Fruit fly (Drosophila melanogaster) whole organism, prepupa: ENCODE measurements around the gene CG46458.

Source experiments
- Blimp-1 ChIP-seq: fragments of 200-800 bp; sonication (Bioruptor generic); optimal IDR thresholded peaks from 3 replicates; lab custom pipeline; 2017; ENCODE audit warnings: missing biosample characterization, missing genetic modification characterization, mild to moderate bottlenecking, moderate library complexity, missing genetic modification reagents
- CG10631 ChIP-seq: fragments of 200-800 bp; sonication (Bioruptor generic); optimal IDR thresholded peaks from 2 replicates; lab custom pipeline; 2016; ENCODE audit warnings: missing biosample characterization, missing genetic modification characterization
- CG10669 ChIP-seq: fragments of 200-800 bp; sonication (Bioruptor generic); optimal IDR thresholded peaks from 3 replicates; lab custom pipeline; 2018; ENCODE audit warnings: missing biosample characterization, mild to moderate bottlenecking, missing genetic modification characterization, moderate library complexity
- CG11294 ChIP-seq: fragments of 200-800 bp; sonication (Bioruptor generic); IDR thresholded peaks from 2 replicates; pipeline ENCODE4 v1.3.6; 2022; ENCODE audit warnings: missing biosample characterization, missing genetic modification characterization
- CG11762 ChIP-seq: fragments of 200-800 bp; sonication (Bioruptor generic); optimal IDR thresholded peaks from 3 replicates; lab custom pipeline; 2016; ENCODE audit warnings: missing biosample characterization, missing genetic modification characterization; ENCODE audit not compliant: insufficient read depth
- CG11902 ChIP-seq: fragments of 200-800 bp; sonication (Bioruptor generic); optimal IDR thresholded peaks from 3 replicates; lab custom pipeline; 2016; ENCODE audit warnings: missing biosample characterization, missing genetic modification characterization
- CG15336 ChIP-seq: fragments of 200-800 bp; sonication (Bioruptor generic); IDR thresholded peaks from 2 replicates; pipeline ENCODE4 v1.3.6; 2022; ENCODE audit warnings: missing biosample characterization, missing genetic modification characterization
- CG1621 ChIP-seq: fragments of 200-800 bp; sonication (Bioruptor generic); optimal IDR thresholded peaks from 3 replicates; lab custom pipeline; 2018; ENCODE audit warnings: missing biosample characterization, mild to moderate bottlenecking, missing genetic modification characterization
- CG32006 ChIP-seq: fragments of 200-800 bp; sonication (Bioruptor generic); optimal IDR thresholded peaks from 3 replicates; lab custom pipeline; 2017; ENCODE audit warnings: missing biosample characterization, mild to moderate bottlenecking, missing genetic modification characterization
- CG4318 ChIP-seq: fragments of 200-800 bp; sonication (Bioruptor generic); optimal IDR thresholded peaks from 3 replicates; lab custom pipeline; 2017; ENCODE audit warnings: missing biosample characterization, mild to moderate bottlenecking, missing genetic modification characterization
- CG6163 ChIP-seq: fragments of 200-800 bp; sonication (Bioruptor generic); IDR thresholded peaks from 3 replicates; pipeline ENCODE4 v1.3.6; 2022; ENCODE audit warnings: missing biosample characterization, missing genetic modification characterization
- CG6276 ChIP-seq: fragments of 200-800 bp; sonication (Bioruptor generic); optimal IDR thresholded peaks from 2 replicates; lab custom pipeline; 2017; ENCODE audit warnings: missing biosample characterization, mild to moderate bottlenecking, missing genetic modification characterization
- CG6808 ChIP-seq: fragments of 200-800 bp; sonication (Bioruptor generic); optimal IDR thresholded peaks from 3 replicates; lab custom pipeline; 2017; ENCODE audit warnings: missing biosample characterization, missing genetic modification characterization, mild to moderate bottlenecking, moderate library complexity, missing genetic modification reagents
- CG6854 ChIP-seq: fragments of 200-800 bp; sonication (Bioruptor generic); optimal IDR thresholded peaks from 2 replicates; lab custom pipeline; 2017; ENCODE audit warnings: missing biosample characterization, mild to moderate bottlenecking, missing genetic modification characterization
- CG8119 ChIP-seq: fragments of 200-800 bp; sonication (Bioruptor generic); IDR thresholded peaks from 3 replicates; pipeline ENCODE4 v1.3.6; 2022; ENCODE audit warnings: missing biosample characterization, missing genetic modification characterization
- CG8319 ChIP-seq: fragments of 200-800 bp; sonication (Bioruptor generic); optimal IDR thresholded peaks from 3 replicates; lab custom pipeline; 2016; ENCODE audit warnings: missing biosample characterization, missing genetic modification characterization
- Eip78C ChIP-seq: fragments of 200-800 bp; sonication (Bioruptor generic); peaks from one replicate; lab custom pipeline; 2016; ENCODE audit warnings: missing biosample characterization, missing genetic modification characterization
- Gug ChIP-seq: fragments of 200-800 bp; sonication (Bioruptor generic); IDR thresholded peaks from 2 replicates; pipeline ENCODE4 v1.3.6; 2022; ENCODE audit warnings: missing biosample characterization, missing genetic modification characterization
- Hr39 ChIP-seq: fragments of 200-800 bp; sonication (Bioruptor generic); optimal IDR thresholded peaks from 2 replicates; lab custom pipeline; 2016; ENCODE audit warnings: missing biosample characterization, missing genetic modification characterization
- Lpt ChIP-seq: fragments of 200-800 bp; sonication (Bioruptor generic); optimal IDR thresholded peaks from 3 replicates; lab custom pipeline; 2016; ENCODE audit warnings: missing biosample characterization, missing genetic modification characterization
- Met ChIP-seq: fragments of 200-800 bp; sonication (Bioruptor generic); optimal IDR thresholded peaks from 3 replicates; lab custom pipeline; 2016; ENCODE audit warnings: missing biosample characterization, missing genetic modification characterization
- OdsH ChIP-seq: fragments of 200-800 bp; sonication (Bioruptor generic); optimal IDR thresholded peaks from 3 replicates; lab custom pipeline; 2016; ENCODE audit warnings: missing biosample characterization, missing genetic modification characterization
- Sox102F ChIP-seq: fragments of 200-800 bp; sonication (Bioruptor generic); optimal IDR thresholded peaks from 2 replicates; lab custom pipeline; 2016; ENCODE audit warnings: missing biosample characterization, mild to moderate bottlenecking, missing genetic modification characterization
- Sox14 ChIP-seq: fragments of 200-800 bp; sonication (Bioruptor generic); optimal IDR thresholded peaks from 3 replicates; lab custom pipeline; 2016; ENCODE audit warnings: missing biosample characterization, missing genetic modification characterization
- Sox15 ChIP-seq: fragments of 200-800 bp; sonication (Bioruptor generic); optimal IDR thresholded peaks from 3 replicates; lab custom pipeline; 2016; ENCODE audit warnings: missing biosample characterization, missing genetic modification characterization
- cyc ChIP-seq: fragments of 200-800 bp; sonication (Bioruptor generic); optimal IDR thresholded peaks from 3 replicates; lab custom pipeline; 2016; ENCODE audit warnings: missing biosample characterization, missing genetic modification characterization
- eg ChIP-seq: fragments of 200-800 bp; sonication (Bioruptor generic); IDR thresholded peaks from 3 replicates; pipeline ENCODE4 v1.3.6; 2022; ENCODE audit warnings: missing biosample characterization, missing genetic modification characterization
- esn ChIP-seq: fragments of 200-800 bp; sonication (Bioruptor generic); optimal IDR thresholded peaks from 2 replicates; lab custom pipeline; 2016; ENCODE audit warnings: missing biosample characterization, mild to moderate bottlenecking, missing genetic modification characterization, moderate library complexity
- fd59A ChIP-seq: fragments of 200-800 bp; sonication (Bioruptor generic); optimal IDR thresholded peaks from 2 replicates; lab custom pipeline; 2017; ENCODE audit warnings: missing biosample characterization, mild to moderate bottlenecking, missing genetic modification characterization, missing genetic modification reagents
- fkh ChIP-seq: fragments of 200-800 bp; sonication (Bioruptor generic); optimal IDR thresholded peaks from 3 replicates; lab custom pipeline; 2017; ENCODE audit warnings: missing biosample characterization, mild to moderate bottlenecking, missing genetic modification characterization, moderate library complexity
- lz ChIP-seq: fragments of 200-800 bp; sonication (Bioruptor generic); optimal IDR thresholded peaks from 3 replicates; lab custom pipeline; 2016; ENCODE audit warnings: missing biosample characterization, missing genetic modification characterization
- net ChIP-seq: fragments of 200-800 bp; sonication (Bioruptor generic); optimal IDR thresholded peaks from 3 replicates; lab custom pipeline; 2016; ENCODE audit warnings: missing biosample characterization, missing genetic modification characterization
- pdm3 ChIP-seq: fragments of 200-800 bp; sonication (Bioruptor generic); optimal IDR thresholded peaks from 3 replicates; lab custom pipeline; 2016; ENCODE audit warnings: missing biosample characterization, missing genetic modification characterization
- salr ChIP-seq, 2 experiments: fragments of 200-800 bp; sonication (Bioruptor generic); optimal IDR thresholded peaks; 3 replicates each; lab custom pipeline; 2016 to 2018; ENCODE audit warnings: missing biosample characterization in 2 of 2, missing genetic modification characterization in 2 of 2, mild to moderate bottlenecking in 1 of 2
- spab ChIP-seq: fragments of 200-800 bp; sonication (Bioruptor generic); optimal IDR thresholded peaks from 2 replicates; lab custom pipeline; 2017; ENCODE audit warnings: missing biosample characterization, mild to moderate bottlenecking, missing genetic modification characterization, missing genetic modification reagents
- svp ChIP-seq: fragments of 200-800 bp; sonication (Bioruptor generic); peaks from one replicate; lab custom pipeline; 2016; ENCODE audit warnings: missing biosample characterization, missing genetic modification characterization
- topi ChIP-seq: fragments of 200-800 bp; sonication (Bioruptor generic); optimal IDR thresholded peaks from 3 replicates; lab custom pipeline; 2016; ENCODE audit warnings: missing biosample characterization, missing genetic modification characterization

Gene CG46458

dm6 chr3R:6935810-6936549 is 22.2 kb downstream of the CG46458 start (continued):
- peak; percentile 87 for TF ChIP-seq svp (GFP tag; lab: Kevin White, UChicago)
- no peak for TF ChIP-seq CG8319 (GFP tag; lab: Kevin White, UChicago)
- no peak for TF ChIP-seq CG11762 (GFP tag; lab: Kevin White, UChicago)
- peak; percentile 80 for TF ChIP-seq Sox102F (GFP tag; lab: Kevin White, UChicago)
- TF ChIP-seq esn: peak; percentile 82
- peak; percentile 74 for TF ChIP-seq lz (GFP tag; lab: Kevin White, UChicago)
- no peak for TF ChIP-seq net
- TF ChIP-seq topi: peak; percentile 76
- TF ChIP-seq CG15336 (GFP tag; lab: Robert Waterston, UW): no peak
- TF ChIP-seq CG6854 (GFP tag; lab: Kevin White, UChicago): no peak
- TF ChIP-seq fd59A (GFP tag; lab: Kevin White, UChicago): no peak
- TF ChIP-seq Blimp-1 (GFP tag; lab: Kevin White, UChicago): peak; percentile 31
- TF ChIP-seq CG8119 (GFP tag; lab: Robert Waterston, UW): no peak
- no peak for TF ChIP-seq Gug (GFP tag; lab: Robert Waterston, UW)
- TF ChIP-seq Sox14 (GFP tag; lab: Kevin White, UChicago): peak; percentile 35
- peak; percentile 78 for TF ChIP-seq Met (GFP tag; lab: Kevin White, UChicago)
- no peak for TF ChIP-seq CG11902
- TF ChIP-seq fkh (GFP tag; lab: Kevin White, UChicago): no peak
- TF ChIP-seq, all 60 proteins: peak for 26

- TF ChIP-seq Sox14 (GFP tag; lab: Kevin White, UChicago) (no peak), CG4318 (GFP tag; lab: Kevin White, UChicago) (no peak), esn (peak; percentile 17), Eip78C (GFP tag; lab: Kevin White, UChicago) (peak; percentile 75), pdm3 (GFP tag; lab: Kevin White, UChicago) (no peak), CG10631 (GFP tag; lab: Kevin White, UChicago) (no peak), CG8319 (GFP tag; lab: Kevin White, UChicago) (no peak), spab (GFP tag; lab: Kevin White, UChicago) (no peak), Sox15 (GFP tag; lab: Kevin White, UChicago) (no peak), lz (GFP tag; lab: Kevin White, UChicago) (no peak)
Measured at dm6 chr3R:6935208-6935607, 23.0 kb downstream of the CG46458 start.

- TF ChIP-seq lz (GFP tag; lab: Kevin White, UChicago) (no peak), esn (peak; percentile 7), Sox102F (GFP tag; lab: Kevin White, UChicago) (no peak), CG1621 (tag; lab: Kevin White, UChicago) (no peak), eg (GFP tag; lab: Robert Waterston, UW) (0 out of 3 replicates have a peak, but pooled peaks have one; percentile 32), Eip78C (GFP tag; lab: Kevin White, UChicago) (peak; percentile 81), Sox15 (GFP tag; lab: Kevin White, UChicago) (no peak), salr (GFP tag; optimal IDR thresholded peaks at IDR 0.05; lab: Kevin White, UChicago) (peak in 1 of 2 experiments; percentile 51), CG6276 (peak; percentile 4), cyc (GFP tag; lab: Kevin White, UChicago) (peak; percentile 8), net (peak; percentile 11), OdsH (GFP tag; lab: Kevin White, UChicago) (peak; percentile 21), CG15336 (GFP tag; lab: Robert Waterston, UW) (0 out of 2 replicates have a peak, but pooled peaks have one; percentile 12), CG10669 (GFP tag; lab: Kevin White, UChicago) (peak; percentile 21), CG6163 (GFP tag; lab: Robert Waterston, UW) (peak; percentile 45; the same call in 1 of the 3 replicates), CG11294 (GFP tag; lab: Robert Waterston, UW) (no peak), CG6808 (GFP tag; lab: Kevin White, UChicago) (no peak), CG32006 (GFP tag; lab: Kevin White, UChicago) (peak; percentile 60), pdm3 (GFP tag; lab: Kevin White, UChicago) (peak; percentile 7), Hr39 (GFP tag; lab: Kevin White, UChicago) (peak; percentile 1), Lpt (no peak), CG4318 (GFP tag; lab: Kevin White, UChicago) (no peak)
- TF ChIP-seq, all 60 proteins: peak for 14
Measured at dm6 chr3R:6932780-6933347, 25.3 kb downstream of the CG46458 start.
